Fruit fly (Drosophila melanogaster): ENCODE results near the gene CG6813.
A peak's percentile ranks its signal among the peaks of the same experiment; 100 is the strongest.

The CG6813 gene

dm6 chr3R:11665925-11666687 lies 39.7 kb upstream of the CG6813 start:
- no peak for TF ChIP-seq esn (GFP tag; optimal IDR thresholded peaks at IDR 0.05)
- TF ChIP-seq CG1621 (tag; optimal IDR thresholded peaks at IDR 0.05), result no peak
- peak; percentile 65 for TF ChIP-seq Eip93F (GFP tag; optimal IDR thresholded peaks at IDR 0.05)
- TF ChIP-seq Ets21C (GFP tag; optimal IDR thresholded peaks at IDR 0.05), result no peak
- TF ChIP-seq Gug (GFP tag; IDR thresholded peaks at IDR 0.05), result no peak
- TF ChIP-seq Met (GFP tag; optimal IDR thresholded peaks at IDR 0.05), result no peak
- peak; percentile 91 for TF ChIP-seq svp (GFP tag)
- peak; percentile 65 for TF ChIP-seq fkh (GFP tag; optimal IDR thresholded peaks at IDR 0.05)
- TF ChIP-seq Smox (GFP tag; optimal IDR thresholded peaks at IDR 0.05), result no peak
- no peak for TF ChIP-seq Ets96B (tag; optimal IDR thresholded peaks at IDR 0.05)
- no peak for TF ChIP-seq CG16779 (tag; optimal IDR thresholded peaks at IDR 0.05)
- no peak for TF ChIP-seq CG3032 (tag; optimal IDR thresholded peaks at IDR 0.05)
- peak; percentile 51 for TF ChIP-seq vri (GFP tag; optimal IDR thresholded peaks at IDR 0.05)
- TF ChIP-seq CG11294 (GFP tag; IDR thresholded peaks at IDR 0.05), result no peak
- TF ChIP-seq CG4318 (GFP tag; optimal IDR thresholded peaks at IDR 0.05), result no peak
- no peak for TF ChIP-seq CG10631 (GFP tag; optimal IDR thresholded peaks at IDR 0.05)
- TF ChIP-seq achi (GFP tag; optimal IDR thresholded peaks at IDR 0.05), result no peak
- TF ChIP-seq CG6808 (GFP tag; optimal IDR thresholded peaks at IDR 0.05), result no peak
- no peak for TF ChIP-seq CG11902 (GFP tag; optimal IDR thresholded peaks at IDR 0.05)
- TF ChIP-seq Eip78C (GFP tag), result peak; percentile 7

DNA sequence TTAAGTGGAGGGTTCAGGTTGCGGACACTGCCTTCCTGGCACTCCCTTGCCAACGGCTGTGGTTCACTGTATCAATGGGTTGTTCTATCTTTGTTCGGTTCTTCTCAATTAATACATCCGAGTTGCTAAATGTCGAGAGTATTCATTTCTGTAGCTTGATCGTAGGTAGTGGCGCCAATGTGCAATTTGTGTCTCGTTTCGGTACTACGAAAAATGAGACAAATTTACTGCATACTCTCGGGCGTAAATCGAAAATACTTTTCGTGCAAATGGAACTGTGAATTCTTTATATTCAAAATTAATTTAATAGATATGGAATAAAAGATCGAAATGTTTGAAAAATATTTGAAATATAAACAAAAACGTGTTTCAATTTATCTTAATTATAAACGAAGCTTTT lies 39.1 kb upstream of the CG6813 start:
- TF ChIP-seq dsx (GFP tag; optimal IDR thresholded peaks at IDR 0.05; ENCODE audit: poor library complexity, severe bottlenecking) (no peak), cyc (GFP tag; optimal IDR thresholded peaks at IDR 0.05) (peak; percentile 13), CG4318 (GFP tag; optimal IDR thresholded peaks at IDR 0.05) (no peak), Eip78C (GFP tag) (peak; percentile 58), Smox (GFP tag; optimal IDR thresholded peaks at IDR 0.05) (no peak), CG11902 (GFP tag; optimal IDR thresholded peaks at IDR 0.05) (no peak), CG8119 (GFP tag; IDR thresholded peaks at IDR 0.05) (no peak), esn (GFP tag; optimal IDR thresholded peaks at IDR 0.05) (peak; percentile 34), pdm3 (GFP tag; optimal IDR thresholded peaks at IDR 0.05) (peak; percentile 1), CG6163 (GFP tag; IDR thresholded peaks at IDR 0.05) (no peak), CG15336 (GFP tag; IDR thresholded peaks at IDR 0.05) (no peak), fd59A (GFP tag; optimal IDR thresholded peaks at IDR 0.05) (no peak)

DNA sequence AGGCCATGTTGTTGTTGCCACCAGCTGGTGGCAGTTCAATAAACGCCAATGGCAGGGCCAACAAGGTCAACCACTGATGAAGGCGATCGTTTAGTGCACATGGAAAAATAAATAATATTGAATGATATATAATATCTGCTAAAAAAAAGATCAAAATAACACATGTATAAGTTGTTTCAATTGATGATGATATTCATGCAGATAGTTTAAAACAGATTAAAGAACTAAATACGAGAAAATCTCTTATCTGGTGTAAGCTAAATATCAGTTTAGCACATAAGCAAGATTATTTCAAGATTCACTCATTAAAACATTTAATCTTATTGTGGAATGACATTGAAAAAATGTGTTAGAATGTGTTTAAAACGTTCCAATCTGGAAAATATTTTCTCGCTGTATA lies 37.0 kb upstream of the CG6813 start:
- TF ChIP-seq Eip78C (GFP tag) (peak; percentile 69), CG6163 (GFP tag; IDR thresholded peaks at IDR 0.05) (no peak), CG6854 (GFP tag; optimal IDR thresholded peaks at IDR 0.05) (no peak), CG11294 (GFP tag; IDR thresholded peaks at IDR 0.05) (no peak), Ets21C (GFP tag; optimal IDR thresholded peaks at IDR 0.05) (no peak), ss (GFP tag; optimal IDR thresholded peaks at IDR 0.05) (peak in 1 of 2 experiments; percentile 37), vri (GFP tag; optimal IDR thresholded peaks at IDR 0.05) (no peak), spab (GFP tag; optimal IDR thresholded peaks at IDR 0.05) (peak; percentile 10), CG16779 (tag; optimal IDR thresholded peaks at IDR 0.05) (no peak), pdm3 (GFP tag; optimal IDR thresholded peaks at IDR 0.05) (peak; percentile 29), CG10669 (GFP tag; optimal IDR thresholded peaks at IDR 0.05) (peak; percentile 15), Lpt (GFP tag; optimal IDR thresholded peaks at IDR 0.05) (no peak), CG34406 (GFP tag; optimal IDR thresholded peaks at IDR 0.05) (peak; percentile 3), topi (GFP tag; optimal IDR thresholded peaks at IDR 0.05) (no peak), OdsH (GFP tag; optimal IDR thresholded peaks at IDR 0.05) (peak; percentile 15), CG3032 (tag; optimal IDR thresholded peaks at IDR 0.05) (peak; percentile 26), CG15336 (GFP tag; IDR thresholded peaks at IDR 0.05) (0 out of 2 replicates have a peak, but pooled peaks have one; percentile 17), Sox102F (GFP tag; optimal IDR thresholded peaks at IDR 0.05) (no peak), CG3919 (GFP tag; optimal IDR thresholded peaks at IDR 0.05) (peak; percentile 33)

Measured in whole organism, prepupa.